Worm (Caenorhabditis elegans): ENCODE results near the gene C32C4.3.

Gene C32C4.3

ce11 chrV:10647043-10647611 lies at the start of gene C32C4.3, which contains the start of gene C32C4.16:
TSS of gene C32C4.3 (minus strand) at chrV:10647143.
TSS of gene C32C4.16 (plus strand) at chrV:10647561.
- TF ChIP-seq mab-5 (tag; optimal IDR thresholded peaks at IDR 0.05), result no peak
- no peak for TF ChIP-seq mls-2 (tag; optimal IDR thresholded peaks at IDR 0.05)

- TF ChIP-seq ceh-39 (tag; optimal IDR thresholded peaks at IDR 0.05), result no peak
- TF ChIP-seq nhr-76 (tag; optimal IDR thresholded peaks at IDR 0.05), result no peak
- no peak for TF ChIP-seq mls-2 (tag; optimal IDR thresholded peaks at IDR 0.05)
- no peak for TF ChIP-seq drap-1 (GFP tag; optimal IDR thresholded peaks at IDR 0.05)
- TF ChIP-seq unc-62 (GFP tag; optimal IDR thresholded peaks at IDR 0.05), result no peak
- TF ChIP-seq unc-39 (tag; optimal IDR thresholded peaks at IDR 0.05), result no peak
- TF ChIP-seq tbx-8 (GFP tag; optimal IDR thresholded peaks at IDR 0.05), result no peak
- TF ChIP-seq nhr-2 (tag; optimal IDR thresholded peaks at IDR 0.05), result no peak
These were observed 48.2 kb upstream of the C32C4.3 start, which contains the start of gene C05A2.4 for ce11 chrV:10695181-10695580. TSS of gene C05A2.4 (plus strand) at chrV:10695481.

- TF ChIP-seq ceh-39 (tag; optimal IDR thresholded peaks at IDR 0.05) (no peak), hlh-1 (tag; optimal IDR thresholded peaks at IDR 0.05) (no peak), ham-2 (GFP tag; optimal IDR thresholded peaks at IDR 0.05) (no peak), nhr-28 (tag; optimal IDR thresholded peaks at IDR 0.05) (no peak), sptf-1 (tag; optimal IDR thresholded peaks at IDR 0.05) (no peak), M03D4.4 (tag; optimal IDR thresholded peaks at IDR 0.05) (no peak), mab-5 (tag; optimal IDR thresholded peaks at IDR 0.05) (no peak), sem-2 (GFP tag; optimal IDR thresholded peaks at IDR 0.05) (no peak), cnd-1 (tag; optimal IDR thresholded peaks at IDR 0.05) (no peak), nhr-2 (tag; optimal IDR thresholded peaks at IDR 0.05) (no peak), elt-3 (tag; optimal IDR thresholded peaks at IDR 0.05) (no peak), lsy-2 (tag; optimal IDR thresholded peaks at IDR 0.05) (no peak), ztf-11 (tag; optimal IDR thresholded peaks at IDR 0.05) (no peak), blmp-1 (tag; optimal IDR thresholded peaks at IDR 0.05) (no peak), mep-1 (tag; optimal IDR thresholded peaks at IDR 0.05) (no peak), unc-39 (tag; optimal IDR thresholded peaks at IDR 0.05) (no peak)
These were observed 46.8 kb upstream of the C32C4.3 start for ce11 chrV:10693749-10694148.

ce11 chrV:10691313-10691712 lies 44.4 kb upstream of the C32C4.3 start:
- no peak for TF ChIP-seq M03D4.4 (tag; optimal IDR thresholded peaks at IDR 0.05)
- TF ChIP-seq sem-2 (GFP tag; optimal IDR thresholded peaks at IDR 0.05), result no peak
- TF ChIP-seq elt-3 (tag; optimal IDR thresholded peaks at IDR 0.05), result no peak
- no peak for TF ChIP-seq hlh-1 (tag; optimal IDR thresholded peaks at IDR 0.05)
- no peak for TF ChIP-seq tbx-8 (GFP tag; optimal IDR thresholded peaks at IDR 0.05)

- no peak for TF ChIP-seq nhr-237 (tag; optimal IDR thresholded peaks at IDR 0.05)
- TF ChIP-seq hlh-1 (tag; optimal IDR thresholded peaks at IDR 0.05), result no peak
These were observed 40.7 kb upstream of the C32C4.3 start, which contains the start of gene F29F11.20 for ce11 chrV:10687601-10688000. TSS of gene F29F11.20 (plus strand) at chrV:10687901.

- no peak for TF ChIP-seq unc-39 (tag; optimal IDR thresholded peaks at IDR 0.05)
- TF ChIP-seq elt-1 (tag; optimal IDR thresholded peaks at IDR 0.05; ENCODE audit: borderline replicate concordance, insufficient read depth), result no peak
- no peak for TF ChIP-seq unc-120 (tag; optimal IDR thresholded peaks at IDR 0.05; ENCODE audit: poor library complexity, severe bottlenecking)
- TF ChIP-seq ceh-83 (GFP tag; optimal IDR thresholded peaks at IDR 0.05), result no peak
- TF ChIP-seq ces-1 (GFP tag; optimal IDR thresholded peaks at IDR 0.05), result no peak
- TF ChIP-seq nhr-2 (tag; optimal IDR thresholded peaks at IDR 0.05), result no peak
- TF ChIP-seq ceh-39 (tag; optimal IDR thresholded peaks at IDR 0.05), result no peak
- no peak for TF ChIP-seq ceh-43 (GFP tag; optimal IDR thresholded peaks at IDR 0.05)
- no peak for TF ChIP-seq sem-2 (GFP tag; optimal IDR thresholded peaks at IDR 0.05)
- TF ChIP-seq mep-1 (tag; optimal IDR thresholded peaks at IDR 0.05), result no peak
- TF ChIP-seq mls-2 (tag; optimal IDR thresholded peaks at IDR 0.05), result no peak
- no peak for TF ChIP-seq ham-2 (GFP tag; optimal IDR thresholded peaks at IDR 0.05)
- no peak for TF ChIP-seq unc-62 (GFP tag; optimal IDR thresholded peaks at IDR 0.05)
- no peak for TF ChIP-seq lin-13 (tag; optimal IDR thresholded peaks at IDR 0.05)
- no peak for TF ChIP-seq sptf-1 (tag; optimal IDR thresholded peaks at IDR 0.05)
- TF ChIP-seq M03D4.4 (tag; optimal IDR thresholded peaks at IDR 0.05), result no peak
- TF ChIP-seq flh-1 (GFP tag; optimal IDR thresholded peaks at IDR 0.05), result no peak
- TF ChIP-seq hlh-1 (tag; optimal IDR thresholded peaks at IDR 0.05), result no peak
These were observed 37.8 kb upstream of the C32C4.3 start for ce11 chrV:10684748-10685147.
